Worm (Caenorhabditis elegans) whole organism, L3 larva: ENCODE measurements around the gene rps-5.

Experiments
- R02D3.7 ChIP-seq: fragments of 150-350 bp; optimal IDR thresholded peaks from 2 replicates; lab custom pipeline; 2014; ENCODE audit warnings: missing biosample characterization, missing genetic modification characterization
- aly-2 ChIP-seq: fragments of 150-350 bp; optimal IDR thresholded peaks from 2 replicates; lab custom pipeline; 2014; ENCODE audit warnings: missing biosample characterization, missing genetic modification characterization
- ceh-16 ChIP-seq: sonication (generic microtip); optimal IDR thresholded peaks from 2 replicates; lab custom pipeline; 2017; ENCODE audit warnings: missing biosample characterization, missing genetic modification characterization
- ceh-28 ChIP-seq: fragments of 150-350 bp; optimal IDR thresholded peaks from 2 replicates; lab custom pipeline; 2014; ENCODE audit warnings: missing biosample characterization, missing genetic modification reagents, missing genetic modification characterization
- ceh-82 ChIP-seq: fragments of 150-350 bp; optimal IDR thresholded peaks from 2 replicates; lab custom pipeline; 2014; ENCODE audit warnings: missing biosample characterization, missing genetic modification characterization
- ceh-9 ChIP-seq: sonication (generic microtip); optimal IDR thresholded peaks from 2 replicates; lab custom pipeline; 2018; ENCODE audit warnings: missing biosample characterization, missing genetic modification characterization
- egl-27 ChIP-seq: sonication (generic microtip); optimal IDR thresholded peaks from 4 replicates; lab custom pipeline; 2017; ENCODE audit warnings: missing biosample characterization, missing genetic modification reagents, missing genetic modification characterization
- egl-5 ChIP-seq: fragments of 150-350 bp; optimal IDR thresholded peaks from 2 replicates; lab custom pipeline; 2017; ENCODE audit warnings: missing biosample characterization, missing genetic modification reagents, missing genetic modification characterization, inconsistent platforms
- elt-2 ChIP-seq: sonication (generic microtip); optimal IDR thresholded peaks from 2 replicates; lab custom pipeline; 2016; ENCODE audit warnings: missing genetic modification reagents, mild to moderate bottlenecking, missing genetic modification characterization, missing compliant biosample characterization
- elt-3 ChIP-seq, 3 experiments: fragments of 150-350 bp in 1 of 3; sonication (generic microtip) in 2 of 3; optimal IDR thresholded peaks; 2 replicates in 2 of 3; 4 replicates in 1 of 3; lab custom pipeline; 2014 to 2017; ENCODE audit warnings: missing biosample characterization in 3 of 3, missing genetic modification characterization in 3 of 3
- fkh-10 ChIP-seq: sonication (generic microtip); optimal IDR thresholded peaks from 2 replicates; lab custom pipeline; 2017; ENCODE audit warnings: missing biosample characterization, missing genetic modification reagents, missing genetic modification characterization
- fkh-2 ChIP-seq: fragments of 150-350 bp; optimal IDR thresholded peaks from 2 replicates; lab custom pipeline; 2014; ENCODE audit warnings: missing biosample characterization, missing genetic modification reagents, missing genetic modification characterization
- hmg-11 ChIP-seq: sonication (generic microtip); optimal IDR thresholded peaks from 2 replicates; lab custom pipeline; 2016; ENCODE audit warnings: missing genetic modification characterization, missing compliant biosample characterization
- lsy-12 ChIP-seq: sonication (generic microtip); optimal IDR thresholded peaks from 2 replicates; lab custom pipeline; 2016; ENCODE audit warnings: mild to moderate bottlenecking, missing genetic modification characterization, missing compliant biosample characterization
- mdl-1 ChIP-seq: fragments of 150-350 bp; optimal IDR thresholded peaks from 2 replicates; lab custom pipeline; 2014; ENCODE audit warnings: missing biosample characterization, missing genetic modification characterization
- mml-1 ChIP-seq: fragments of 150-350 bp; sonication (generic microtip); optimal IDR thresholded peaks from 3 replicates; lab custom pipeline; 2014; ENCODE audit warnings: missing biosample characterization, missing genetic modification characterization
- nfya-1 ChIP-seq: sonication (generic microtip); optimal IDR thresholded peaks from 2 replicates; lab custom pipeline; 2017; ENCODE audit warnings: missing genetic modification characterization, mild to moderate bottlenecking, missing compliant biosample characterization, antibody characterized with exemption, moderate library complexity; ENCODE audit not compliant: insufficient read depth
- nhr-11 ChIP-seq: fragments of 150-350 bp; optimal IDR thresholded peaks from 2 replicates; lab custom pipeline; 2014; ENCODE audit warnings: missing biosample characterization, missing genetic modification characterization
- nhr-12 ChIP-seq: fragments of 150-350 bp; optimal IDR thresholded peaks from 2 replicates; lab custom pipeline; 2014; ENCODE audit warnings: missing biosample characterization, missing genetic modification characterization
- nhr-23 ChIP-seq: fragments of 150-350 bp; optimal IDR thresholded peaks from 2 replicates; lab custom pipeline; 2014; ENCODE audit warnings: missing biosample characterization, missing genetic modification reagents, missing genetic modification characterization
- nhr-237 ChIP-seq: fragments of 150-350 bp; optimal IDR thresholded peaks from 2 replicates; lab custom pipeline; 2014; ENCODE audit warnings: missing biosample characterization, missing genetic modification characterization
- nhr-25 ChIP-seq: sonication (generic microtip); optimal IDR thresholded peaks from 2 replicates; lab custom pipeline; 2017; ENCODE audit warnings: missing biosample characterization, missing genetic modification characterization
- nhr-28 ChIP-seq: fragments of 150-350 bp; optimal IDR thresholded peaks from 2 replicates; lab custom pipeline; 2014; ENCODE audit warnings: missing biosample characterization, missing genetic modification characterization
- nhr-43 ChIP-seq: sonication (generic microtip); optimal IDR thresholded peaks from 2 replicates; lab custom pipeline; 2016; ENCODE audit warnings: mild to moderate bottlenecking, missing genetic modification characterization, missing compliant biosample characterization; ENCODE audit not compliant: poor library complexity, severe bottlenecking
- nhr-67 ChIP-seq: fragments of 150-350 bp; optimal IDR thresholded peaks from 2 replicates; lab custom pipeline; 2014; ENCODE audit warnings: missing biosample characterization, missing genetic modification characterization
- nhr-76 ChIP-seq: fragments of 150-350 bp; sonication (generic microtip); optimal IDR thresholded peaks from 5 replicates; lab custom pipeline; 2014; ENCODE audit warnings: missing biosample characterization, missing genetic modification characterization
- nhr-77 ChIP-seq: fragments of 150-350 bp; optimal IDR thresholded peaks from 2 replicates; lab custom pipeline; 2014; ENCODE audit warnings: missing biosample characterization, missing genetic modification characterization
- pqm-1 ChIP-seq: fragments of 150-350 bp; optimal IDR thresholded peaks from 2 replicates; lab custom pipeline; 2017; ENCODE audit warnings: missing biosample characterization, missing genetic modification characterization, inconsistent platforms
- sea-2 ChIP-seq: fragments of 150-350 bp; sonication (generic microtip); optimal IDR thresholded peaks from 4 replicates; lab custom pipeline; 2014; ENCODE audit warnings: missing biosample characterization, missing genetic modification reagents, missing genetic modification characterization
- skn-1 ChIP-seq: fragments of 150-350 bp; optimal IDR thresholded peaks from 2 replicates; lab custom pipeline; 2014; ENCODE audit warnings: missing biosample characterization, missing genetic modification characterization
- snpc-4 ChIP-seq: fragments of 150-350 bp; optimal IDR thresholded peaks from 2 replicates; lab custom pipeline; 2014; ENCODE audit warnings: missing biosample characterization, missing genetic modification characterization
- unc-39 ChIP-seq: sonication (generic microtip); optimal IDR thresholded peaks from 4 replicates; lab custom pipeline; 2017; ENCODE audit warnings: missing biosample characterization, missing genetic modification characterization
- unc-62 ChIP-seq: fragments of 150-350 bp; sonication (generic microtip); optimal IDR thresholded peaks from 4 replicates; lab custom pipeline; 2014; ENCODE audit warnings: missing biosample characterization, missing genetic modification reagents, missing genetic modification characterization
- zag-1 ChIP-seq: fragments of 150-350 bp; optimal IDR thresholded peaks from 2 replicates; lab custom pipeline; 2014; ENCODE audit warnings: missing biosample characterization, missing genetic modification characterization
- ztf-4 ChIP-seq: fragments of 150-350 bp; optimal IDR thresholded peaks from 2 replicates; lab custom pipeline; 2014; ENCODE audit warnings: missing biosample characterization, missing genetic modification characterization

Gene rps-5

DNA sequence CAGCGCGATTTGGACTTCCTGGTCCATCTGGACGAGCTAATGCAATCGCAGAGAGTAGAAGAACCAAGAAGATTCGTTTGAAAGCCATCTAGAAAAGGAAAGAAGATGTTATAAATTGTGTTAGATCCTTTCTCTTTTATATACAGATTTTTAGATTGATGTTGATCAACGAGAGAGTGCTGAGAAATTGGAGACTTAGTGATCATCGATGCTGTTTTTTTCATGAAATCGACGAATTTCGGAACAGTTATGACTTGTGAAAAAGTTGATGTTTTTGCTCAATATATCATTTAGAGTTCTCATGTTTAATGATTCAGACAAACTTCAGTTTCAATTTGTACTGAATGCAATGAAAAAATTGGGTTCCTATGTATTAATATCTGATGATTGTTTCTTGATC is 8.2 kb downstream of the rps-5 start, which contains the start of gene srlf-17:
Gene srlf-17 (minus strand): TSS at position 101 of the 400 bp plus-strand sequence.
- no peak for TF ChIP-seq unc-39
- no peak for TF ChIP-seq elt-3 (tag; optimal IDR thresholded peaks at IDR 0.05; lab: Kevin White, UChicago)
- TF ChIP-seq pqm-1: no peak
- no peak for TF ChIP-seq R02D3.7 (tag; lab: Kevin White, UChicago)
- no peak for TF ChIP-seq nhr-12
- TF ChIP-seq, all 47 proteins: peak for 0

DNA sequence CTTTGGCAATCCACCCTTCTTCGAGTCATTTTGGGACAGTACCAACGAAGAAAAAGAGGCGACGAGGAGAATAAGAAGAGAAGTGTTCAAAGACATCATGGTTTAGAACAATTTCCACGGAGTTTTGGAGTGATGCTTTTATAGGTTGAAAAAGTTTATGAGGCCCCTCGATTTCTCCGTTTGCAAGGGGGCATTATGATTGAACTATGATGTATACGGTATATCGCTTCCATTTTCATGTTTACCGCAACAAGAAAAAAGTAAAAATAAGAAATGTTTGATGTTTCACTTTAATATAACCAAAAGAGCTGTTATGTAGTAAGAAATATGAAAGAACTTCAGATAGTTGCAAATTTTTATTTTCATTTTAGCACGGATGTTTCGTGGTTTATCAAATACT is 9.5 kb downstream of the rps-5 start, which contains the start of gene srlf-18:
Gene srlf-18 (minus strand): TSS at position 101 of the 400 bp plus-strand sequence.
- TF ChIP-seq skn-1 (tag; lab: Kevin White, UChicago): no peak
- TF ChIP-seq nhr-25 (tag; lab: Kevin White, UChicago): no peak
- TF ChIP-seq nhr-23 (tag; lab: Kevin White, UChicago): no peak
- TF ChIP-seq ztf-4 (tag; lab: Kevin White, UChicago): no peak
- TF ChIP-seq nhr-11 (tag; lab: Kevin White, UChicago): no peak

DNA sequence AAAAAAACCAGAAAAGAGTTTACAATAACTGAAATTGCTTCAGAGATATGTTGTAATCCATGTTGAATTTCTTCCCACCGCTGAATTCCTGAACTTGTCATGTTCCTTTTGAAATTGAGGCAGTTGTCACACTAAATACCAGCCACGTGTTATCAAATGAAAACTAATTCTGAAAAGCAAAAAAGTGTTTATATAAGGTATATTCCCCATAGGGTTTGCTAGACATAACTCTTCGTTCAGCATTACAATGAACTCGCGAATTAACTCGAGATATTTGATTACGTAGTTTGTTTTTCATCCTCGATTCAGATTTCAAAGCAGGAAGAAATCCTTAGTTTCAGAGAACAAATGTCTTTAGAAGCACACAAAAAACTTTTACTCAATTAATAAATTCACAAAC is 10.6 kb downstream of the rps-5 start, which contains the start of gene str-3:
Gene str-3 (minus strand): TSS at position 101 of the 400 bp plus-strand sequence.
- no peak for TF ChIP-seq aly-2
- no peak for TF ChIP-seq snpc-4 (tag; lab: Kevin White, UChicago)
- no peak for TF ChIP-seq nhr-25 (tag; lab: Kevin White, UChicago)
- TF ChIP-seq ceh-9 (tag; lab: Kevin White, UChicago): no peak
- TF ChIP-seq egl-27 (tag; lab: Kevin White, UChicago): no peak
- TF ChIP-seq ceh-16 (tag; lab: Kevin White, UChicago): no peak
- no peak for TF ChIP-seq elt-3 (tag; optimal IDR thresholded peaks at IDR 0.05; lab: Kevin White, UChicago)
- no peak for TF ChIP-seq nhr-43 (tag; lab: Kevin White, UChicago)
- TF ChIP-seq fkh-2 (tag; lab: Kevin White, UChicago): no peak
- no peak for TF ChIP-seq unc-62 (GFP tag; lab: Kevin White, UChicago)
- TF ChIP-seq unc-39: no peak
- TF ChIP-seq nhr-67 (tag; lab: Kevin White, UChicago): no peak
- no peak for TF ChIP-seq lsy-12 (tag; lab: Kevin White, UChicago)
- TF ChIP-seq mml-1 (tag; lab: Kevin White, UChicago): no peak
- no peak for TF ChIP-seq hmg-11 (tag; lab: Kevin White, UChicago)
- no peak for TF ChIP-seq egl-5 (tag; lab: Kevin White, UChicago)
- no peak for TF ChIP-seq pqm-1

DNA sequence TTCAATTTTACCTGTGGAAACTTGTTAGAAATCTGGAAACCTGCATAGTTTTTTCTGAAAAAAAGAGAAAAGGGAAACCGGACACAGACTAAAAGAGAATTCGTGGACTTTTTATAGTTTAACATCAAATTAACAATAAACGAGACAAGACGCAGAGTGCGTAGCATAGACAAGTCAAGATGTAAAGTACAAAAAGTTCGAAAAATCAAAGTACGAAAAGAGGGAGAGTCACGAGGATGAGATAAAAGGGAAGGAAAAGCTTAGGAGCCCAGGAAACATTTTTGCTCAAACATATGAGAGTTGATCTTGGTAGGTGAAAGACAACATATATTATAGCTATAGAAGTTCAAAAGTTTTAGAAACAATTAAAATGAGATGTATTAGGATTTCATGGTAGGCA is 13.1 kb downstream of the rps-5 start, which contains the start of gene M7.12:
Gene M7.12 (minus strand): TSS at position 188 of the 400 bp plus-strand sequence.
- peak; percentile 76 for TF ChIP-seq nhr-76
- no peak for TF ChIP-seq egl-5 (tag; lab: Kevin White, UChicago)
- no peak for TF ChIP-seq nhr-28 (tag; lab: Kevin White, UChicago)
- peak; percentile 37 for TF ChIP-seq pqm-1
- TF ChIP-seq nfya-1: peak; percentile 7

DNA sequence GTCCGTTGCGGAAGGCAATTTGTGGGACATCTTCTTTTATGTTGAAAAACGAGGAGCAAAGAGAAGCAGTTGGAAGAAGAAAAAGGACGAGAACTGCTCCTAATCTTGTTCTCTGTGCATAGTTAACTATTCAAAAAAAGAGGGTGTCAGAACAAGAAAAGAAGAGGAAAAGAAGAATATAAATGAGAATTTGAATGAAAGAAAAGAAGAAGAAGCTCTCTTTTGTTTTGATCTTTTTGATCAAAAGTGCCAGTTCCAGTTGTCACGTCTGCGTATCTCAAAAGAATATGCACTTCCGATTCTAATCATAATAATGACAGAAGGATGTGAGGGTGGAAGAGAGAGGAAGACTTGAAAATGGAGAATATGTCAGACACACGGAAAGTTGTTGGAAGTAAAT is 15.9 kb downstream of the rps-5 start, which contains the start of gene M7.8:
Gene M7.8 (minus strand): TSS at position 112 of the 400 bp plus-strand sequence.
- TF ChIP-seq nhr-12: no peak
- no peak for TF ChIP-seq zag-1 (tag; lab: Kevin White, UChicago)
- no peak for TF ChIP-seq mdl-1 (tag; lab: Kevin White, UChicago)
- no peak for TF ChIP-seq elt-2 (tag; lab: Kevin White, UChicago)
- peak; percentile 76 for TF ChIP-seq fkh-10 (GFP tag; lab: Kevin White, UChicago)
- no peak for TF ChIP-seq sea-2

DNA sequence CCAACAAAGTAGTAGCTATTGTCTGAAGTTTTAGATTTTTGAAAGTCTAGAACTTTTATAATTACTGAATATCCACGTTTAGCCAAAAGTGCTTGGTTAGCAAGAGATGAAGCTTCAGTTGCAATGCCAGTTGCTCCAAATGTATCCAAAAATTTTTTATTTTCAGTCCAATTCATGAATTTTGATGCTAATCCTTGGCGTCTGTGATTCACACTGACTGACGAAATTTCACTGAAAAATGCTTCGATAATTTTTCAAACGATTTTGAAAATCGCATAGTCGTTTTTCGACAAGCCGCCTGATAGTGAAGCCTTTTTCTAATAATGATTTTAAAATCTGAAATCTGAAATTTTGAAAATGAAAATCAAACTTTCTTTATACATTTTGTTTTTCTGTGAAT is 16.8 kb downstream of the rps-5 start:
- TF ChIP-seq nhr-237 (tag; lab: Kevin White, UChicago): no peak
- TF ChIP-seq ceh-82 (tag; lab: Kevin White, UChicago): no peak
- no peak for TF ChIP-seq skn-1 (tag; lab: Kevin White, UChicago)
- no peak for TF ChIP-seq elt-3 (tag; optimal IDR thresholded peaks at IDR 0.05; lab: Kevin White, UChicago)
- TF ChIP-seq nhr-77 (tag; lab: Kevin White, UChicago): no peak
- TF ChIP-seq aly-2: no peak
- TF ChIP-seq fkh-10 (GFP tag; lab: Kevin White, UChicago): no peak
- TF ChIP-seq ceh-28 (tag; lab: Kevin White, UChicago): no peak
- no peak for TF ChIP-seq unc-39
- no peak for TF ChIP-seq ceh-9 (tag; lab: Kevin White, UChicago)
- no peak for TF ChIP-seq egl-5 (tag; lab: Kevin White, UChicago)
- TF ChIP-seq mml-1 (tag; lab: Kevin White, UChicago): no peak
- TF ChIP-seq nhr-12: no peak
- no peak for TF ChIP-seq nhr-67 (tag; lab: Kevin White, UChicago)
- TF ChIP-seq mdl-1 (tag; lab: Kevin White, UChicago): no peak
